Worm (Caenorhabditis elegans): ENCODE data around the gene spig-5.

spig-5 gene

DNA sequence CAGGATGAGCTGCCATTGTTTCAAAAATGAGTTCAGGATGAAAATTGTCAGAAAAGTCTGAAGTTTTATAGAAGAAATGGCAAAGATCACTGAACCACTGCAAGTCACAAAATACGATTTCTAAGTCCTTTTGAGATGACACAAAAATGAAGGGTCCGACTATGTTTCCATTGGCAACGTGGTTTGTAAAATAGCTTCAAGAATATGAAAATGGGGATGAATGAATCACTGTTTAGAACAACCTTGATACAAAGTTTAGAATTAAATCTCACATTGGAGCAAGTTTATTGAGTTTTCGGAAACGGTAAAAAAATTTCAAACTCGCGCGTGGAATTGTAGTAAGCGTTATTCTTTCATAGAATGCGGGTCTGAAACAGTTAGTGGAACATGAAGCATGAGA is 2.9 kb downstream of the spig-5 start, which contains the start of gene ddn-3:
ddn-3 (minus strand) TSS at position 101 of the 400 bp plus-strand sequence.
- TF ChIP-seq flt-1 (GFP tag; IDR thresholded peaks at IDR 0.05) (no peak), tab-1 (GFP tag; IDR thresholded peaks at IDR 0.05) (no peak), klf-2 (GFP tag; conservative IDR thresholded peaks at IDR 0.05) (no peak), ref-1 (GFP tag; conservative IDR thresholded peaks at IDR 0.05) (no peak), cog-1 (tag; optimal IDR thresholded peaks at IDR 0.05) (no peak), ztf-23 (GFP tag; IDR thresholded peaks at IDR 0.05) (no peak), ztf-29 (GFP tag; IDR thresholded peaks at IDR 0.05) (no peak), med-1 (GFP tag; optimal IDR thresholded peaks at IDR 0.05; ENCODE audit: insufficient read depth) (no peak), T22C8.4 (GFP tag; IDR thresholded peaks at IDR 0.05) (no peak)

- TF ChIP-seq flt-1 (GFP tag; IDR thresholded peaks at IDR 0.05) = no peak
These were observed 4.4 kb downstream of the spig-5 start, which contains the start of gene F14D7.8 for ce11 chrV:14312695-14313094. TSS of gene F14D7.8 (minus strand) at chrV:14312795.

- TF ChIP-seq med-1 (GFP tag; optimal IDR thresholded peaks at IDR 0.05; ENCODE audit: insufficient read depth) (no peak), klf-2 (GFP tag; conservative IDR thresholded peaks at IDR 0.05) (no peak), ztf-23 (GFP tag; IDR thresholded peaks at IDR 0.05) (no peak), flt-1 (GFP tag; IDR thresholded peaks at IDR 0.05) (no peak), ztf-29 (GFP tag; IDR thresholded peaks at IDR 0.05) (no peak), tab-1 (GFP tag; IDR thresholded peaks at IDR 0.05) (no peak), T22C8.4 (GFP tag; IDR thresholded peaks at IDR 0.05) (no peak), ref-1 (GFP tag; conservative IDR thresholded peaks at IDR 0.05) (no peak), cog-1 (tag; optimal IDR thresholded peaks at IDR 0.05) (no peak)
These were observed 6.0 kb downstream of the spig-5 start, which contains the start of gene F47B8.1 for ce11 chrV:14314236-14314635. TSS of gene F47B8.1 (minus strand) at chrV:14314336.

- TF ChIP-seq ztf-23 (GFP tag; IDR thresholded peaks at IDR 0.05) (no peak), ref-1 (GFP tag; conservative IDR thresholded peaks at IDR 0.05) (no peak), ztf-29 (GFP tag; IDR thresholded peaks at IDR 0.05) (no peak), flt-1 (GFP tag; IDR thresholded peaks at IDR 0.05) (no peak), cog-1 (tag; optimal IDR thresholded peaks at IDR 0.05) (no peak), tab-1 (GFP tag; IDR thresholded peaks at IDR 0.05) (no peak), klf-2 (GFP tag; conservative IDR thresholded peaks at IDR 0.05) (no peak), T22C8.4 (GFP tag; IDR thresholded peaks at IDR 0.05) (no peak), med-1 (GFP tag; optimal IDR thresholded peaks at IDR 0.05; ENCODE audit: insufficient read depth) (no peak)
These were observed 8.3 kb downstream of the spig-5 start, which contains the start of gene F47B8.2 for ce11 chrV:14316525-14316924. TSS of gene F47B8.2 (minus strand) at chrV:14316625.

DNA sequence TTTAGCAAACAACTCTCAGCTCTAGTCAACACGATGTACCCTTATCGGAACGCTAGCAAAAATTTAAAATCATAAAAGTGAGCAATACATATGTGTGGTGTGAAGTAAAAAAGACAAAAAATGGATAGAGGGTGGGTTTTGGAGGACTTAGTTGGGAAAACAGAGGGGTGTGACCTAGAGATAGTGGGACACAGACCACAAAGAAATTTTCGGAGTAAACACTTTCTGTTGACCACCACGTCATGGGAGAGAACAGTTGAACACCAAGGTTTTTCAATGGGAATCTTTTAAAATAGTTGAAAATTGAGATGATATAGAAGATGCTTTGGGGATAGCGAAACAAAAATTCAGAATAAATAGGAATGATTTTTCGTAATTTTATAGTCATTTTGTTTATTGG is 8.9 kb downstream of the spig-5 start:
- TF ChIP-seq tab-1 (GFP tag; IDR thresholded peaks at IDR 0.05) = no peak
- TF ChIP-seq med-1 (GFP tag; optimal IDR thresholded peaks at IDR 0.05; ENCODE audit: insufficient read depth) = no peak
- TF ChIP-seq ztf-29 (GFP tag; IDR thresholded peaks at IDR 0.05) = no peak
- no peak for TF ChIP-seq flt-1 (GFP tag; IDR thresholded peaks at IDR 0.05)
- TF ChIP-seq ztf-23 (GFP tag; IDR thresholded peaks at IDR 0.05) = no peak
- no peak for TF ChIP-seq ref-1 (GFP tag; conservative IDR thresholded peaks at IDR 0.05)
- no peak for TF ChIP-seq cog-1 (tag; optimal IDR thresholded peaks at IDR 0.05)

DNA sequence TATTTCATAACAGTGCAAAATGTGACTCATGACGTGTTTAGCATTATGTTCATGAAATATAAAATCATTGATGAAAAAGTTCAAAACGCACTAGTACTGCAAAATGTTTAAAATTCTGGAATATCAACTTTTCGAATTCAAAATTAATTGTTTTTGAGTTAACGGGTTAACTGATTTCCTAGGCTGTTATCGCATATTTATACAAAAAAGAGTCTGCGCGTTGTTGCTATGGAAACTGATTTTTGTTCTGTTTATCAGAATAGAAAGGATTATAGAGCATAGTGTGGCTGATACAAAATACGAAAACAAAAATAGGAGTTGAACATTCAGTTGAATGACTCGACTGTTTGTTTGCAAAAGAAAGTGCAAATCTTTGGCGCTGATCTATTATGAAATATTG is 9.4 kb downstream of the spig-5 start:
- TF ChIP-seq ztf-29 (GFP tag; IDR thresholded peaks at IDR 0.05) = no peak
- no peak for TF ChIP-seq ztf-23 (GFP tag; IDR thresholded peaks at IDR 0.05)
- no peak for TF ChIP-seq flt-1 (GFP tag; IDR thresholded peaks at IDR 0.05)
- TF ChIP-seq cog-1 (tag; optimal IDR thresholded peaks at IDR 0.05) = no peak
- no peak for TF ChIP-seq klf-2 (GFP tag; conservative IDR thresholded peaks at IDR 0.05)
- no peak for TF ChIP-seq T22C8.4 (GFP tag; IDR thresholded peaks at IDR 0.05)
- TF ChIP-seq ref-1 (GFP tag; conservative IDR thresholded peaks at IDR 0.05) = no peak
- TF ChIP-seq med-1 (GFP tag; optimal IDR thresholded peaks at IDR 0.05; ENCODE audit: insufficient read depth) = no peak
- TF ChIP-seq tab-1 (GFP tag; IDR thresholded peaks at IDR 0.05) = no peak

ce11 chrV:14319101-14319781 is 11.0 kb downstream of the spig-5 start, which contains the start of gene F47B8.13:
TSS of gene F47B8.13 (minus strand) at chrV:14319731.
- TF ChIP-seq flt-1 (GFP tag; IDR thresholded peaks at IDR 0.05) (no peak), cog-1 (tag; optimal IDR thresholded peaks at IDR 0.05) (no peak), ref-1 (GFP tag; conservative IDR thresholded peaks at IDR 0.05) (no peak), med-1 (GFP tag; optimal IDR thresholded peaks at IDR 0.05; ENCODE audit: insufficient read depth) (no peak), ztf-23 (GFP tag; IDR thresholded peaks at IDR 0.05) (no peak), tab-1 (GFP tag; IDR thresholded peaks at IDR 0.05) (no peak), klf-2 (GFP tag; conservative IDR thresholded peaks at IDR 0.05) (no peak), ztf-29 (GFP tag; IDR thresholded peaks at IDR 0.05) (no peak), T22C8.4 (GFP tag; IDR thresholded peaks at IDR 0.05) (no peak)

DNA sequence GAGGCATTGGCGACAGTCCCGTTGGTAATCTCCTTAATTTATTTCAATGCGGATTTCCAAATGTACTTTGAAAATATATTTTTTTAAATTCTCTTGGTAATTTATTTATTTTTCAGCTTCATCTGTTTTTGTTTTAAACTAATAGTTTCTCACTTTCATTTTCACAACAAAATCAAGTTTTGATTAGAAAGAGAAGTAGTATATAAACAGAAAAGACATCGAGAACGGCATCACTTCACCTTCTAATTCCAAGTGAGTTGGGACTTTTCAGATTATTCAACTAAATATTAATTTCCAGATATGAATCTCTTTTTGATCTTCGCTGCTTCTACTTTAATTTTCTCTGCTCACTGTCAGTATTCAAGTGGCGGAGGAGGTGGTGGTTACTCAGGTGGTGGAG is 12.0 kb downstream of the spig-5 start, which contains the start of gene F47B8.14:
F47B8.14 (plus strand) TSS at position 301 of the 400 bp plus-strand sequence.
- TF ChIP-seq med-1 (GFP tag; optimal IDR thresholded peaks at IDR 0.05; ENCODE audit: insufficient read depth) (no peak), ztf-29 (GFP tag; IDR thresholded peaks at IDR 0.05) (no peak), flt-1 (GFP tag; IDR thresholded peaks at IDR 0.05) (no peak), cog-1 (tag; optimal IDR thresholded peaks at IDR 0.05) (no peak), tab-1 (GFP tag; IDR thresholded peaks at IDR 0.05) (no peak)

ce11 chrV:14320730-14321319 is 12.6 kb downstream of the spig-5 start:
- TF ChIP-seq ztf-23 (GFP tag; IDR thresholded peaks at IDR 0.05) (no peak), cog-1 (tag; optimal IDR thresholded peaks at IDR 0.05) (no peak), T22C8.4 (GFP tag; IDR thresholded peaks at IDR 0.05) (no peak), tab-1 (GFP tag; IDR thresholded peaks at IDR 0.05) (no peak), ztf-29 (GFP tag; IDR thresholded peaks at IDR 0.05) (no peak), med-1 (GFP tag; optimal IDR thresholded peaks at IDR 0.05; ENCODE audit: insufficient read depth) (no peak), klf-2 (GFP tag; conservative IDR thresholded peaks at IDR 0.05) (no peak), flt-1 (GFP tag; IDR thresholded peaks at IDR 0.05) (no peak), ref-1 (GFP tag; conservative IDR thresholded peaks at IDR 0.05) (no peak)

All from whole organism, midembryonic.